Worm (Caenorhabditis elegans): ENCODE data around the gene eif-3.K.
"Not testable (repeated sequence)": the region's sequence is repeated elsewhere in the genome, so short reads cannot be mapped to it uniquely, and the experiment has no call there.

Gene eif-3.K

ce11 chrV:12964076-12964475, 10.3 kb downstream of the eif-3.K start, which contains the start of gene srd-35:
TSS of gene srd-35 (plus strand) at chrV:12964376.
- no peak for TF ChIP-seq die-1 (tag; optimal IDR thresholded peaks at IDR 0.05)
- TF ChIP-seq tbx-9 (tag; optimal IDR thresholded peaks at IDR 0.05; ENCODE audit: borderline replicate concordance), result no peak
- no peak for TF ChIP-seq pha-4 (tag; optimal IDR thresholded peaks at IDR 0.05)
- no peak for TF ChIP-seq nfya-2 (GFP tag; IDR thresholded peaks at IDR 0.05)
- TF ChIP-seq lin-26 (GFP tag; IDR thresholded peaks at IDR 0.05), result no peak
- no peak for TF ChIP-seq lin-54 (GFP tag; optimal IDR thresholded peaks at IDR 0.05)
- TF ChIP-seq mel-28 (tag; optimal IDR thresholded peaks at IDR 0.05; ENCODE audit: borderline replicate concordance), result no peak
- no peak for TF ChIP-seq xnd-1 (tag; optimal IDR thresholded peaks at IDR 0.05)
- TF ChIP-seq let-526 (GFP tag; IDR thresholded peaks at IDR 0.05), result no peak
- no peak for TF ChIP-seq madf-6 (GFP tag; IDR thresholded peaks at IDR 0.05)
- no peak for TF ChIP-seq Y53G8AR.9 (GFP tag; conservative IDR thresholded peaks at IDR 0.05)
- no peak for TF ChIP-seq cebp-1 (GFP tag; IDR thresholded peaks at IDR 0.05)
- TF ChIP-seq cebp-1 (tag; optimal IDR thresholded peaks at IDR 0.05), result no peak
- TF ChIP-seq snpc-1.1 (tag; optimal IDR thresholded peaks at IDR 0.05; ENCODE audit: insufficient read depth), result no peak
- TF ChIP-seq Y53F4B.3 (GFP tag; IDR thresholded peaks at IDR 0.05), result no peak
- no peak for TF ChIP-seq bed-2 (GFP tag; IDR thresholded peaks at IDR 0.05)

- no peak for TF ChIP-seq cebp-1 (GFP tag; IDR thresholded peaks at IDR 0.05)
- TF ChIP-seq cebp-1 (tag; optimal IDR thresholded peaks at IDR 0.05), result no peak
- no peak for TF ChIP-seq F22D6.2 (tag; optimal IDR thresholded peaks at IDR 0.05)
- no peak for TF ChIP-seq rcor-1 (GFP tag; IDR thresholded peaks at IDR 0.05)
- TF ChIP-seq F57C9.4 (tag; optimal IDR thresholded peaks at IDR 0.05), result no peak
- no peak for TF ChIP-seq nhr-90 (tag; optimal IDR thresholded peaks at IDR 0.05)
- no peak for TF ChIP-seq bed-2 (GFP tag; IDR thresholded peaks at IDR 0.05)
- no peak for TF ChIP-seq dpff-1 (tag; optimal IDR thresholded peaks at IDR 0.05)
- no peak for TF ChIP-seq lin-54 (GFP tag; optimal IDR thresholded peaks at IDR 0.05)
- TF ChIP-seq ceh-58 (GFP tag; IDR thresholded peaks at IDR 0.05), result no peak
- no peak for TF ChIP-seq efl-1 (GFP tag; optimal IDR thresholded peaks at IDR 0.05)
- no peak for TF ChIP-seq aptf-2 (GFP tag; conservative IDR thresholded peaks at IDR 0.05)
- TF ChIP-seq F33H1.4 (GFP tag; IDR thresholded peaks at IDR 0.05), result no peak
- TF ChIP-seq B0019.2 (GFP tag; conservative IDR thresholded peaks at IDR 0.05), result no peak
- no peak for TF ChIP-seq nhr-80 (tag; optimal IDR thresholded peaks at IDR 0.05)
- no peak for TF ChIP-seq ztf-18 (tag; optimal IDR thresholded peaks at IDR 0.05)
- no peak for TF ChIP-seq snpc-3.4 (tag; optimal IDR thresholded peaks at IDR 0.05)
- no peak for TF ChIP-seq ceh-27 (GFP tag; optimal IDR thresholded peaks at IDR 0.05)
- TF ChIP-seq lag-1 (GFP tag; IDR thresholded peaks at IDR 0.05), result no peak
- TF ChIP-seq tbx-9 (tag; optimal IDR thresholded peaks at IDR 0.05; ENCODE audit: borderline replicate concordance), result no peak
- TF ChIP-seq ceh-91 (GFP tag; IDR thresholded peaks at IDR 0.05), result no peak
Measured at ce11 chrV:12967110-12967509, 13.3 kb downstream of the eif-3.K start, which contains the start of gene R186.3. TSS of gene R186.3 (minus strand) at chrV:12967210.

ce11 chrV:12967925-12968327, 14.1 kb downstream of the eif-3.K start, which contains the start of gene R186.8:
TSS of gene R186.8 (minus strand) at chrV:12967982.
- TF ChIP-seq madf-6 (GFP tag; IDR thresholded peaks at IDR 0.05), result peak; percentile 68
- TF ChIP-seq attf-6 (GFP tag; IDR thresholded peaks at IDR 0.05), result peak; percentile 29; the same call in 1 of the 2 replicates
- peak; percentile 68 for TF ChIP-seq nhr-80 (tag; optimal IDR thresholded peaks at IDR 0.05)
- peak; percentile 67 for TF ChIP-seq K12H6.12 (tag; optimal IDR thresholded peaks at IDR 0.05)
- not testable (repeated sequence) for TF ChIP-seq snpc-4 (GFP tag; optimal IDR thresholded peaks at IDR 0.05)
- peak in 2 of 4 experiments; percentile 58 to 64 for TF ChIP-seq snpc-4 (tag; optimal IDR thresholded peaks at IDR 0.05)
- peak; percentile 81 for TF ChIP-seq rcor-1 (GFP tag; IDR thresholded peaks at IDR 0.05)
- TF ChIP-seq C06A6.2 (GFP tag; conservative IDR thresholded peaks at IDR 0.05), result peak; percentile 40; the same call in 1 of the 2 replicates
- peak; percentile 40 for TF ChIP-seq ceh-27 (GFP tag; optimal IDR thresholded peaks at IDR 0.05)
- peak; percentile 66 for TF ChIP-seq lin-54 (GFP tag; optimal IDR thresholded peaks at IDR 0.05)
- TF ChIP-seq somi-1 (GFP tag; optimal IDR thresholded peaks at IDR 0.05), result peak; percentile 63
- TF ChIP-seq ztf-28 (GFP tag; IDR thresholded peaks at IDR 0.05), result 0 out of 2 replicates have a peak, but pooled peaks have one; percentile 18
- peak; percentile 89 for TF ChIP-seq ceh-91 (GFP tag; IDR thresholded peaks at IDR 0.05)
- TF ChIP-seq cebp-1 (GFP tag; IDR thresholded peaks at IDR 0.05), result peak; percentile 57; the same call in 1 of the 2 replicates
- peak; percentile 58 for TF ChIP-seq cebp-1 (tag; optimal IDR thresholded peaks at IDR 0.05)
- TF ChIP-seq egrh-3 (GFP tag; IDR thresholded peaks at IDR 0.05), result peak; percentile 57; the same call in 1 of the 2 replicates
- TF ChIP-seq lin-26 (GFP tag; IDR thresholded peaks at IDR 0.05), result peak; percentile 68; the same call in 1 of the 2 replicates
- peak; percentile 78 for TF ChIP-seq ekl-4 (GFP tag; IDR thresholded peaks at IDR 0.05)
- TF ChIP-seq ztf-26 (tag; optimal IDR thresholded peaks at IDR 0.05), result peak; percentile 71
- TF ChIP-seq lsl-1 (GFP tag; optimal IDR thresholded peaks at IDR 0.05), result peak; percentile 76
- TF ChIP-seq ceh-100 (GFP tag; IDR thresholded peaks at IDR 0.05), result peak; percentile 72
- peak; percentile 83 for TF ChIP-seq lin-40 (tag; optimal IDR thresholded peaks at IDR 0.05)

All from whole organism, young adult.